Worm (Caenorhabditis elegans) whole organism, late embryonic: ENCODE measurements around the gene T25E12.14.

Source experiments
- mec-3 ChIP-seq: sonication (generic microtip); optimal IDR thresholded peaks from 2 replicates; lab custom pipeline; 2016; ENCODE audit warnings: borderline replicate concordance, missing genetic modification characterization, missing compliant biosample characterization
- odd-2 ChIP-seq: sonication (generic microtip); optimal IDR thresholded peaks from 2 replicates; lab custom pipeline; 2017; ENCODE audit warnings: antibody characterized with exemption, mild to moderate bottlenecking, missing genetic modification characterization, missing compliant biosample characterization
- pag-3 ChIP-seq: sonication (generic microtip); optimal IDR thresholded peaks from 2 replicates; lab custom pipeline; 2016; ENCODE audit warnings: missing compliant biosample characterization, missing genetic modification characterization, borderline replicate concordance

Gene T25E12.14

DNA sequence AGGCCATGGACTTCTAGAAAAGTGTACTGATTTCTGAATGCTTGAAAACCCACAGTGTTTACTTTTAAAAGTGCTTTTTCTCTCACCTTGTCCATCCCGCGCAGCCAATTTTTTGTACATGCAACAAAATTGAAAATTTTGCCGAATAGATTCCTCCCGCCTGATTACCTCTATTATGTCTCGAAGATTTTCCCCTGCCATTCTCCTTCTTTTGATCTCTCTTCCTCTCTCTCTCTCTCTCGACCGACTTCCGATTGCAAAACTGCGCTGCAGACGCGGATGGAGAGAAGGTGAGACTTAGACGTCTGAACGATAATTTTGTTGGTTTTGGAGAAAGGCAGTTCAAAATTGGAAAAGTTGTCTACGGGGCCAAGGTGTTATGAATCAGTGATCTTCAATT, 47.4 kb downstream of the T25E12.14 start:
- TF ChIP-seq pag-3: no peak
- TF ChIP-seq odd-2: no peak
- TF ChIP-seq mec-3 (tag; lab: Kevin White, UChicago): no peak
